Worm (Caenorhabditis elegans): Measurements from ENCODE around the gene ptr-8.

- TF ChIP-seq tab-1 (GFP tag; IDR thresholded peaks at IDR 0.05) (no peak), ztf-23 (GFP tag; IDR thresholded peaks at IDR 0.05) (no peak), cog-1 (tag; optimal IDR thresholded peaks at IDR 0.05) (no peak)
Observed at ce11 chrII:10923948-10924347, 34.9 kb downstream of the ptr-8 start, which contains the start of gene Y19D2B.2.

Measured in whole organism, midembryonic.